Fruit fly (Drosophila melanogaster) whole organism, wandering third instar larva: ENCODE measurements around the gene CG6083.
A peak's percentile ranks its signal among the peaks of the same experiment; 100 is the strongest.

Experiments used
- Dfd ChIP-seq: fragments of >200 bp; optimal IDR thresholded peaks from 2 replicates; lab custom pipeline; 2017; ENCODE audit warnings: missing biosample characterization, missing genetic modification characterization
- Jra ChIP-seq: sonication (Bioruptor generic); optimal IDR thresholded peaks from 2 replicates; lab custom pipeline; 2016; ENCODE audit warnings: missing biosample characterization, missing genetic modification characterization
- Myc ChIP-seq: fragments of >200 bp; optimal IDR thresholded peaks from 2 replicates; lab custom pipeline; 2017
- Sp1 ChIP-seq: fragments of 200-800 bp; sonication (Bioruptor generic); optimal IDR thresholded peaks from 3 replicates; lab custom pipeline; 2019; ENCODE audit warnings: missing biosample characterization, mild to moderate bottlenecking, missing genetic modification characterization, moderate library complexity
- br ChIP-seq: fragments of 200-800 bp; sonication (Bioruptor generic); optimal IDR thresholded peaks from 2 replicates; lab custom pipeline; 2016; ENCODE audit warnings: missing biosample characterization, missing genetic modification characterization
- ey ChIP-seq: fragments of 200-800 bp; sonication (Bioruptor generic); optimal IDR thresholded peaks from 2 replicates; lab custom pipeline; 2016; ENCODE audit warnings: missing biosample characterization, missing genetic modification characterization
- foxo ChIP-seq, 2 experiments: fragments of 200-800 bp; sonication (Bioruptor generic); optimal IDR thresholded peaks; 2 replicates in 1 of 2; 3 replicates in 1 of 2; lab custom pipeline; 2016 to 2017; ENCODE audit warnings: missing biosample characterization in 2 of 2, missing genetic modification characterization in 2 of 2
- h ChIP-seq: fragments of 200-800 bp; sonication (Bioruptor generic); optimal IDR thresholded peaks from 3 replicates; lab custom pipeline; 2016; ENCODE audit warnings: missing biosample characterization, mild to moderate bottlenecking, missing genetic modification characterization
- lola ChIP-seq: fragments of >200 bp; optimal IDR thresholded peaks from 2 replicates; lab custom pipeline; 2017; ENCODE audit warnings: missing biosample characterization, missing genetic modification characterization
- pan ChIP-seq: fragments of >200 bp; optimal IDR thresholded peaks from 2 replicates; lab custom pipeline; 2017
- psq ChIP-seq: fragments of 200-800 bp; sonication (Bioruptor generic); optimal IDR thresholded peaks from 3 replicates; lab custom pipeline; 2017; ENCODE audit warnings: missing biosample characterization, mild to moderate bottlenecking, missing genetic modification characterization, moderate library complexity
- usp ChIP-seq: fragments of >200 bp; optimal IDR thresholded peaks from 2 replicates; lab custom pipeline; 2017; ENCODE audit warnings: missing biosample characterization, missing genetic modification characterization
- woc ChIP-seq: sonication (Bioruptor generic); optimal IDR thresholded peaks from 2 replicates; lab custom pipeline; 2016; ENCODE audit warnings: missing biosample characterization, mild to moderate bottlenecking, missing genetic modification characterization

dm6 chr3L:11599965-11600420 is 25.9 kb downstream of the CG6083 start, which contains the start of the genes CG14137 and CG46394:
- no peak for TF ChIP-seq ey
- no peak for TF ChIP-seq lola (GFP tag; lab: Kevin White, UChicago)
- no peak for TF ChIP-seq pan (lab: Kevin White, UChicago)
- TF ChIP-seq foxo (GFP tag; optimal IDR thresholded peaks at IDR 0.05; lab: Kevin White, UChicago) = no peak
- TF ChIP-seq woc (GFP tag; lab: Kevin White, UChicago) = no peak
- TF ChIP-seq Myc = no peak
- TF ChIP-seq Jra (GFP tag; lab: Kevin White, UChicago) = no peak
- TF ChIP-seq Dfd (GFP tag; lab: Kevin White, UChicago) = peak; percentile 84
- TF ChIP-seq psq (GFP tag; lab: Kevin White, UChicago) = no peak
- TF ChIP-seq usp = no peak
- no peak for TF ChIP-seq Sp1 (GFP tag; lab: Kevin White, UChicago)
- TF ChIP-seq h = no peak
- TF ChIP-seq br (GFP tag; lab: Kevin White, UChicago) = no peak
